Worm (Caenorhabditis elegans) whole organism, L2 larva: ENCODE data around the gene F22E5.17.
A peak's percentile ranks its signal among the peaks of the same experiment; 100 is the strongest.

Experiments
- C34F6.9 ChIP-seq: fragments of 150-350 bp; optimal IDR thresholded peaks from 2 replicates; lab custom pipeline; 2014; ENCODE audit warnings: missing biosample characterization, missing genetic modification characterization
- R02D3.7 ChIP-seq: fragments of 150-350 bp; optimal IDR thresholded peaks from 2 replicates; lab custom pipeline; 2014; ENCODE audit warnings: missing biosample characterization, missing genetic modification characterization
- Y55F3AM.14 ChIP-seq: fragments of 200-800 bp; sonication (Bioruptor generic); optimal IDR thresholded peaks from 2 replicates; lab custom pipeline; 2018; ENCODE audit warnings: mild to moderate bottlenecking, missing genetic modification characterization, missing compliant biosample characterization
- aly-2 ChIP-seq: fragments of 150-350 bp; optimal IDR thresholded peaks from 2 replicates; lab custom pipeline; 2014; ENCODE audit warnings: missing biosample characterization, missing genetic modification characterization
- ama-1 ChIP-seq: fragments of 150-350 bp; optimal IDR thresholded peaks from 2 replicates; lab custom pipeline; 2018; ENCODE audit warnings: inconsistent platforms
- blmp-1 ChIP-seq: sonication (generic microtip); optimal IDR thresholded peaks from 2 replicates; lab custom pipeline; 2017; ENCODE audit warnings: missing genetic modification characterization, mild to moderate bottlenecking, missing compliant biosample characterization, antibody characterized with exemption, moderate library complexity; ENCODE audit not compliant: insufficient read depth
- ceh-16 ChIP-seq: fragments of 150-350 bp; optimal IDR thresholded peaks from 2 replicates; lab custom pipeline; 2014; ENCODE audit warnings: missing biosample characterization, missing genetic modification characterization
- crh-2 ChIP-seq: sonication (generic microtip); optimal IDR thresholded peaks from 2 replicates; lab custom pipeline; 2017; ENCODE audit warnings: missing biosample characterization, missing genetic modification characterization
- dmd-4 ChIP-seq: sonication (generic microtip); optimal IDR thresholded peaks from 2 replicates; lab custom pipeline; 2017; ENCODE audit warnings: missing biosample characterization, missing genetic modification characterization
- egl-27 ChIP-seq: sonication (generic microtip); optimal IDR thresholded peaks from 3 replicates; lab custom pipeline; 2017; ENCODE audit warnings: missing biosample characterization, missing genetic modification reagents, missing genetic modification characterization
- elt-3 ChIP-seq: sonication (generic microtip); optimal IDR thresholded peaks from 2 replicates; lab custom pipeline; 2017; ENCODE audit warnings: missing biosample characterization, missing genetic modification characterization
- gmeb-1 ChIP-seq: fragments of 150-350 bp; optimal IDR thresholded peaks from 2 replicates; lab custom pipeline; 2014; ENCODE audit warnings: missing biosample characterization, missing genetic modification characterization
- lin-11 ChIP-seq: fragments of 150-350 bp; sonication (generic microtip); optimal IDR thresholded peaks from 2 replicates; lab custom pipeline; 2014; ENCODE audit warnings: missing biosample characterization, missing genetic modification characterization, inconsistent platforms, mixed read lengths
- lin-13 ChIP-seq: fragments of 150-350 bp; optimal IDR thresholded peaks from 2 replicates; lab custom pipeline; 2014; ENCODE audit warnings: missing biosample characterization, missing genetic modification reagents, missing genetic modification characterization
- lin-39 ChIP-seq: fragments of 150-350 bp; optimal IDR thresholded peaks from 2 replicates; lab custom pipeline; 2014; ENCODE audit warnings: missing biosample characterization, missing genetic modification reagents, missing genetic modification characterization
- lsy-2 ChIP-seq, 2 experiments: fragments of 150-350 bp in 1 of 2; sonication (generic microtip) in 1 of 2; optimal IDR thresholded peaks; 2 replicates each; lab custom pipeline; 2014 to 2017; ENCODE audit warnings: missing biosample characterization in 2 of 2, missing genetic modification characterization in 2 of 2
- mbf-1 ChIP-seq: sonication (generic microtip); optimal IDR thresholded peaks from 2 replicates; lab custom pipeline; 2017; ENCODE audit warnings: missing biosample characterization, missing genetic modification characterization
- mdl-1 ChIP-seq, 2 experiments: fragments of 150-350 bp in 1 of 2; sonication (generic microtip) in 1 of 2; optimal IDR thresholded peaks; 2 replicates each; lab custom pipeline; 2017; ENCODE audit warnings: missing biosample characterization in 2 of 2, missing genetic modification characterization in 2 of 2
- nhr-10 ChIP-seq: sonication (generic microtip); optimal IDR thresholded peaks from 2 replicates; lab custom pipeline; 2017; ENCODE audit warnings: missing biosample characterization, missing genetic modification characterization
- nhr-11 ChIP-seq: fragments of 150-350 bp; optimal IDR thresholded peaks from 2 replicates; lab custom pipeline; 2014; ENCODE audit warnings: missing biosample characterization, missing genetic modification characterization
- nhr-12 ChIP-seq: fragments of 150-350 bp; optimal IDR thresholded peaks from 2 replicates; lab custom pipeline; 2014; ENCODE audit warnings: missing biosample characterization, missing genetic modification characterization
- nhr-129 ChIP-seq: fragments of 150-350 bp; optimal IDR thresholded peaks from 2 replicates; lab custom pipeline; 2014; ENCODE audit warnings: missing biosample characterization, missing genetic modification characterization
- nhr-21 ChIP-seq: fragments of 150-350 bp; optimal IDR thresholded peaks from 2 replicates; lab custom pipeline; 2014; ENCODE audit warnings: missing biosample characterization, missing genetic modification characterization
- nhr-23 ChIP-seq: fragments of 150-350 bp; optimal IDR thresholded peaks from 2 replicates; lab custom pipeline; 2014; ENCODE audit warnings: missing biosample characterization, missing genetic modification reagents, missing genetic modification characterization
- nhr-6 ChIP-seq: fragments of 150-350 bp; optimal IDR thresholded peaks from 2 replicates; lab custom pipeline; 2014; ENCODE audit warnings: missing biosample characterization, missing genetic modification characterization
- nhr-77 ChIP-seq: fragments of 150-350 bp; optimal IDR thresholded peaks from 2 replicates; lab custom pipeline; 2014; ENCODE audit warnings: missing biosample characterization, missing genetic modification characterization
- peb-1 ChIP-seq: fragments of 150-350 bp; optimal IDR thresholded peaks from 2 replicates; lab custom pipeline; 2014; ENCODE audit warnings: missing biosample characterization, missing genetic modification characterization
- sem-4 ChIP-seq: fragments of 150-350 bp; optimal IDR thresholded peaks from 2 replicates; lab custom pipeline; 2014; ENCODE audit warnings: missing biosample characterization, missing genetic modification reagents, missing genetic modification characterization
- skn-1 ChIP-seq: sonication (generic microtip); optimal IDR thresholded peaks from 2 replicates; lab custom pipeline; 2017; ENCODE audit warnings: missing biosample characterization, missing genetic modification characterization
- sma-3 ChIP-seq: sonication (generic microtip); optimal IDR thresholded peaks from 2 replicates; lab custom pipeline; 2016; ENCODE audit warnings: missing genetic modification reagents, missing genetic modification characterization, missing compliant biosample characterization
- sma-9 ChIP-seq, 2 experiments: fragments of 150-350 bp in 1 of 2; sonication (generic microtip) in 1 of 2; optimal IDR thresholded peaks; 2 replicates each; lab custom pipeline; 2014 to 2016; ENCODE audit warnings: missing genetic modification characterization in 2 of 2, mild to moderate bottlenecking in 1 of 2, missing biosample characterization in 1 of 2, missing compliant biosample characterization in 1 of 2, missing genetic modification reagents in 1 of 2, moderate library complexity in 1 of 2
- snpc-4 ChIP-seq: fragments of 150-350 bp; optimal IDR thresholded peaks from 2 replicates; lab custom pipeline; 2014; ENCODE audit warnings: missing biosample characterization, missing genetic modification characterization
- unc-55 ChIP-seq: fragments of 150-350 bp; sonication (generic microtip); optimal IDR thresholded peaks from 3 replicates; lab custom pipeline; 2014; ENCODE audit warnings: missing biosample characterization, missing genetic modification reagents, missing genetic modification characterization
- unc-62 ChIP-seq: fragments of 150-350 bp; optimal IDR thresholded peaks from 2 replicates; lab custom pipeline; 2014; ENCODE audit warnings: missing biosample characterization, missing genetic modification reagents, missing genetic modification characterization
- zag-1 ChIP-seq: fragments of 150-350 bp; optimal IDR thresholded peaks from 2 replicates; lab custom pipeline; 2014; ENCODE audit warnings: missing biosample characterization, missing genetic modification characterization
- ztf-1 ChIP-seq: fragments of 200-800 bp; sonication (Bioruptor generic); conservative IDR thresholded peaks from 2 replicates; pipeline ENCODE4 v1.3.6; 2022; ENCODE audit warnings: missing genetic modification characterization, missing compliant biosample characterization

F22E5.17 gene

ce11 chrII:2700229-2700628, 22.4 kb downstream of the F22E5.17 start, which contains the start of gene sri-61:
Gene sri-61, minus strand, starts transcription at chrII:2700329.
- TF ChIP-seq R02D3.7 (no peak), mbf-1 (no peak), ceh-16 (tag; lab: Kevin White, UChicago) (no peak), nhr-6 (tag; lab: Kevin White, UChicago) (no peak), elt-3 (tag; lab: Kevin White, UChicago) (no peak), lin-11 (tag; lab: Kevin White, UChicago) (no peak), nhr-11 (no peak), aly-2 (tag; lab: Kevin White, UChicago) (no peak)

- TF ChIP-seq nhr-77: no peak
- TF ChIP-seq, all 48 proteins: peak for 0
Measured at ce11 chrII:2702757-2703156, 24.9 kb downstream of the F22E5.17 start, which contains the start of gene sri-60. Gene sri-60, minus strand, starts transcription at chrII:2702857.

- no peak for TF ChIP-seq zag-1
Measured at ce11 chrII:2705200-2705599, 27.4 kb downstream of the F22E5.17 start, which contains the start of gene srh-128. Gene srh-128, minus strand, starts transcription at chrII:2705300.

ce11 chrII:2707872-2708271, 30.0 kb downstream of the F22E5.17 start, which contains the start of gene Y47G7B.2:
Gene Y47G7B.2, minus strand, starts transcription at chrII:2708014.
- no peak for TF ChIP-seq nhr-23 (tag; lab: Kevin White, UChicago)
- peak; percentile 45 for TF ChIP-seq nhr-129 (tag; lab: Kevin White, UChicago)
- TF ChIP-seq sma-9 (GFP tag; optimal IDR thresholded peaks at IDR 0.05; lab: Kevin White, UChicago): peak; percentile 37
- no peak for TF ChIP-seq sma-9 (tag; optimal IDR thresholded peaks at IDR 0.05; lab: Kevin White, UChicago)
- no peak for TF ChIP-seq unc-62 (GFP tag; lab: Kevin White, UChicago)
- TF ChIP-seq ztf-1 (GFP tag; lab: Robert Waterston, UW): no peak
- no peak for TF ChIP-seq peb-1
- no peak for TF ChIP-seq nhr-21 (tag; lab: Kevin White, UChicago)
- TF ChIP-seq unc-55: peak; percentile 48
- TF ChIP-seq lsy-2 (tag; optimal IDR thresholded peaks at IDR 0.05; lab: Kevin White, UChicago): no peak
- no peak for TF ChIP-seq crh-2
- TF ChIP-seq C34F6.9 (tag; lab: Kevin White, UChicago): peak; percentile 13
- TF ChIP-seq lin-13 (GFP tag; lab: Kevin White, UChicago): no peak

- no peak for TF ChIP-seq ama-1
- no peak for TF ChIP-seq unc-55
Measured at ce11 chrII:2709942-2710341, 32.1 kb downstream of the F22E5.17 start, which contains the start of gene T05A8.1. Gene T05A8.1, minus strand, starts transcription at chrII:2710042.

- TF ChIP-seq dmd-4 (no peak), nhr-23 (tag; lab: Kevin White, UChicago) (no peak), nhr-21 (tag; lab: Kevin White, UChicago) (no peak), gmeb-1 (tag; lab: Kevin White, UChicago) (no peak), nhr-12 (tag; lab: Kevin White, UChicago) (no peak), blmp-1 (tag; lab: Kevin White, UChicago) (no peak)
- TF ChIP-seq, all 48 proteins: peak for 0
Measured at ce11 chrII:2710919-2711318, 33.1 kb downstream of the F22E5.17 start, which contains the start of gene T05A8.2. Gene T05A8.2, minus strand, starts transcription at chrII:2711019.

- TF ChIP-seq lin-39 (tag; lab: Kevin White, UChicago) (no peak), R02D3.7 (no peak), mbf-1 (no peak), snpc-4 (tag; lab: Kevin White, UChicago) (no peak), nhr-129 (tag; lab: Kevin White, UChicago) (no peak), sem-4 (no peak), lin-11 (tag; lab: Kevin White, UChicago) (no peak), mdl-1 (tag; optimal IDR thresholded peaks at IDR 0.05; lab: Kevin White, UChicago) (no peak), Y55F3AM.14 (GFP tag; lab: Kevin White, UChicago) (no peak), nhr-10 (no peak), unc-55 (no peak), skn-1 (tag; lab: Kevin White, UChicago) (no peak), sma-3 (GFP tag; lab: Kevin White, UChicago) (no peak), egl-27 (no peak)
Measured at ce11 chrII:2717335-2717734, 39.5 kb downstream of the F22E5.17 start, which contains the start of gene T05A8.3. Gene T05A8.3, minus strand, starts transcription at chrII:2717435.
